Worm (Caenorhabditis elegans) whole organism, L1 larva: Measurements from ENCODE around the gene R05H10.3.

Experiments used
- ces-1 ChIP-seq: fragments of 150-350 bp; optimal IDR thresholded peaks from 2 replicates; lab custom pipeline; 2014; ENCODE audit warnings: missing biosample characterization, missing genetic modification reagents, missing genetic modification characterization
- egl-13 ChIP-seq: sonication (generic microtip); optimal IDR thresholded peaks from 2 replicates; lab custom pipeline; 2016; ENCODE audit warnings: missing genotype, missing genetic modification reagents, missing genetic modification characterization, missing compliant biosample characterization
- egl-27 ChIP-seq, 2 experiments: fragments of 150-350 bp in 1 of 2; sonication (generic microtip); optimal IDR thresholded peaks; 3 replicates each; lab custom pipeline; 2017 to 2018; ENCODE audit warnings: missing biosample characterization in 2 of 2, missing genetic modification characterization in 2 of 2, missing genetic modification reagents in 2 of 2
- fkh-10 ChIP-seq: sonication (generic microtip); optimal IDR thresholded peaks from 2 replicates; lab custom pipeline; 2017; ENCODE audit warnings: missing biosample characterization, missing genetic modification reagents, missing genetic modification characterization
- fkh-4 ChIP-seq: sonication (generic microtip); optimal IDR thresholded peaks from 2 replicates; lab custom pipeline; 2016; ENCODE audit warnings: missing compliant biosample characterization, missing genetic modification characterization, borderline replicate concordance
- pag-3 ChIP-seq: sonication (generic microtip); optimal IDR thresholded peaks from 2 replicates; lab custom pipeline; 2017; ENCODE audit warnings: missing genetic modification characterization, mild to moderate bottlenecking, missing compliant biosample characterization, antibody characterized with exemption, borderline replicate concordance; ENCODE audit not compliant: insufficient read depth
- snpc-4 ChIP-seq: fragments of 150-350 bp; optimal IDR thresholded peaks from 2 replicates; lab custom pipeline; 2014; ENCODE audit warnings: missing biosample characterization, missing genetic modification characterization
- unc-98 ChIP-seq: fragments of 200-800 bp; sonication (Bioruptor generic); IDR thresholded peaks from 2 replicates; pipeline ENCODE4 v1.3.6; 2022; ENCODE audit warnings: missing genetic modification characterization, missing compliant biosample characterization

ce11 chrII:14903611-14904010 is 33.9 kb downstream of the R05H10.3 start:
- no peak for TF ChIP-seq unc-98
- TF ChIP-seq fkh-10: no peak
- TF ChIP-seq egl-27 (tag; optimal IDR thresholded peaks at IDR 0.05; lab: Kevin White, UChicago): no peak
- TF ChIP-seq snpc-4 (tag; lab: Kevin White, UChicago): no peak
- no peak for TF ChIP-seq fkh-4 (tag; lab: Kevin White, UChicago)
- no peak for TF ChIP-seq egl-13 (tag; lab: Kevin White, UChicago)
- no peak for TF ChIP-seq pag-3 (tag; lab: Kevin White, UChicago)
- TF ChIP-seq ces-1 (GFP tag; lab: Kevin White, UChicago): no peak
